Comparison of ENCODE assay signal across 5 worm cellular contexts in the genomic region with DNA sequence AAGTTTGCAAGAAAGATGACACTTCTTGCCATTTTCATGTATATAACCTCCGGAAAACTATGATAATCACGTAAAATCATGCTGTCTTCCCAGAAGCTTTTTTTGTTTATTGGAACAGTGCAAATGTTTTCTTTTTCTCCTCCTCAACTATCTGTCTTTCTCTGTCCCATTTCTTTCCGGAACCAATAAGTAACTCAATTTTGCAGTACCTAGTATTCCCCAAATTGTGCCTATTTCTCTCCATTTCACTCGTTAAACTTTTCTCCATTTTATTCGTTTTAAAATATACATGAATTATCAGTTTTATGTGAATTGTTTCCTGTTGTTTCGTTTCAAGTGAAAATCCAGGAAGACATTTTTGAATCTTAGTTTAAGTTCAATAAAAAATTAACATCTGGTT.
TF ChIP-seq lines count a peak whose summit lies in the region.

No protein-coding gene starts in this region.

TF ChIP-seq in whole organism, L1 larva, 84 proteins besides CTCF, POLR2A, EP300 and RAD21:
- TF ChIP-seq lin-14 (GFP tag; optimal IDR thresholded peaks at IDR 0.05; lab: Kevin White, UChicago), result peak; percentile 45
- no peak for TF ChIP-seq lsy-2 (tag; optimal IDR thresholded peaks at IDR 0.05; lab: Kevin White, UChicago)
- no peak for TF ChIP-seq nhr-12 (tag; optimal IDR thresholded peaks at IDR 0.05; lab: Kevin White, UChicago)
- peak; percentile 17 for TF ChIP-seq fkh-10 (GFP tag; optimal IDR thresholded peaks at IDR 0.05; lab: Kevin White, UChicago)
TF ChIP-seq in whole organism, L1 larva: peak in this region for 2.

TF ChIP-seq in whole organism, L3 larva, 47 proteins besides CTCF, POLR2A, EP300 and RAD21:
- TF ChIP-seq mdl-1 (tag; optimal IDR thresholded peaks at IDR 0.05; lab: Kevin White, UChicago) (no peak), fkh-10 (GFP tag; optimal IDR thresholded peaks at IDR 0.05; lab: Kevin White, UChicago) (peak; percentile 43)

TF ChIP-seq in whole organism, L4 larva, 104 proteins besides CTCF, POLR2A, EP300 and RAD21:
- TF ChIP-seq gei-8 (GFP tag; optimal IDR thresholded peaks at IDR 0.05; lab: Kevin White, UChicago) (no peak), hlh-30 (tag; optimal IDR thresholded peaks at IDR 0.05; lab: Kevin White, UChicago; ENCODE audit: insufficient read depth) (no peak), ces-1 (GFP tag; optimal IDR thresholded peaks at IDR 0.05; lab: Kevin White, UChicago) (peak; percentile 74)

TF ChIP-seq in whole organism, late embryonic, 69 proteins besides CTCF, POLR2A, EP300 and RAD21:
- no peak for TF ChIP-seq F13H6.1 (tag; optimal IDR thresholded peaks at IDR 0.05; lab: Kevin White, UChicago)
- no peak for TF ChIP-seq C38D4.7 (GFP tag; optimal IDR thresholded peaks at IDR 0.05; lab: Kevin White, UChicago)
- peak; percentile 48 for TF ChIP-seq unc-42 (tag; optimal IDR thresholded peaks at IDR 0.05; lab: Kevin White, UChicago)
- no peak for TF ChIP-seq elt-2 (tag; optimal IDR thresholded peaks at IDR 0.05; lab: Kevin White, UChicago)
- TF ChIP-seq ceh-18 (tag; optimal IDR thresholded peaks at IDR 0.05; lab: Kevin White, UChicago), result no peak
- TF ChIP-seq tbx-7 (tag; optimal IDR thresholded peaks at IDR 0.05; lab: Kevin White, UChicago), result no peak
TF ChIP-seq in whole organism, late embryonic: peak in this region for 1.

TF ChIP-seq in whole organism, mixed stage, embryonic, 35 proteins besides CTCF, POLR2A, EP300 and RAD21:
- TF ChIP-seq M03D4.4 (tag; optimal IDR thresholded peaks at IDR 0.05; lab: Kevin White, UChicago) (no peak), ces-1 (GFP tag; optimal IDR thresholded peaks at IDR 0.05; lab: Kevin White, UChicago) (peak; percentile 73)
